Fruit fly (Drosophila melanogaster) Kc167 (cell line): ENCODE measurements around the gene CG42258.

ENCODE experiments used
- insv ChIP-seq: fragments of >200 bp; optimal IDR thresholded peaks from 3 replicates; lab custom pipeline; 2018; ENCODE audit warnings: missing external identifiers
- psq ChIP-seq: fragments of >200 bp; optimal IDR thresholded peaks from 2 replicates; lab custom pipeline; 2017; ENCODE audit warnings: missing external identifiers

dm6 chrX:12447874-12448273 lies 15.5 kb upstream of the CG42258 start:
- TF ChIP-seq psq (lab: Kevin White, UChicago) (no peak), insv (lab: Kevin White, UChicago) (no peak)
